Worm (Caenorhabditis elegans) whole organism, early embryonic: ENCODE measurements around the gene snx-6.

ENCODE experiments used
- aly-1 ChIP-seq: sonication (generic microtip); optimal IDR thresholded peaks from 2 replicates; lab custom pipeline; 2016; ENCODE audit warnings: missing genetic modification characterization, missing compliant biosample characterization
- ama-1 ChIP-seq: fragments of 150-350 bp; optimal IDR thresholded peaks from 2 replicates; lab custom pipeline; 2014
- ets-7 ChIP-seq: sonication (generic microtip); optimal IDR thresholded peaks from 2 replicates; lab custom pipeline; 2016; ENCODE audit warnings: missing genotype, missing genetic modification characterization, missing compliant biosample characterization
- pes-1 ChIP-seq: fragments of 200-800 bp; sonication (Bioruptor generic); IDR thresholded peaks from 2 replicates; pipeline ENCODE4 v1.3.6; 2022; ENCODE audit warnings: missing genetic modification reagents, missing genetic modification characterization, missing compliant biosample characterization

DNA sequence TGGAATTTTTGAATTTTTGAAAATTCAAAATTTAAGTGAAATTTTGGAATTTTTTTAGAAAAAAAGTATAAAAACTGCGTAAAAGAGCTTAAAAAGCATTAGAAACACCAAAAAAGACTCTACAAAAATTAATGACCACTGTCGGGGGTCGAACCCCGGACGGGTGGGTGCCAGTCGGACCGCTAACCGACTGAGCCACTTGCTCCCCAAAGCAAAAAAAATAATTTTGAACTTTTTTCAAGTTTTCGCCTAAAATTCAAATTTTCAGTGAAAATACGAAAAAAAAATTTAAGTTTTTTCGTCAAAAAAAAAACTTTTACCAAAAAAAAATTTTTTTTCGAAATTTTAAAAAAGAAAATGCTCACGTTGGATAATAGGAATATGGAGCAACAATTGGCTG lies 32.6 kb downstream of the snx-6 start:
- TF ChIP-seq ets-7 (tag; lab: Kevin White, UChicago): no peak
- no peak for TF ChIP-seq ama-1 (lab: Kevin White, UChicago)
- no peak for TF ChIP-seq pes-1
- no peak for TF ChIP-seq aly-1 (tag; lab: Kevin White, UChicago)
